Worm (Caenorhabditis elegans) whole organism, L1 larva: Measurements from ENCODE around the gene dnj-7.

Experiments used
- C16A3.4 ChIP-seq: fragments of 150-350 bp; optimal IDR thresholded peaks from 2 replicates; lab custom pipeline; 2014; ENCODE audit warnings: missing biosample characterization, missing genetic modification characterization
- C34B4.2 ChIP-seq: sonication (generic microtip); optimal IDR thresholded peaks from 2 replicates; lab custom pipeline; 2017; ENCODE audit warnings: mild to moderate bottlenecking, missing genetic modification characterization, missing compliant biosample characterization
- F16B12.6 ChIP-seq: fragments of 150-350 bp; optimal IDR thresholded peaks from 2 replicates; lab custom pipeline; 2014; ENCODE audit warnings: missing biosample characterization, missing genetic modification characterization
- alr-1 ChIP-seq: fragments of 200-800 bp; sonication (Bioruptor generic); optimal IDR thresholded peaks from 2 replicates; lab custom pipeline; 2018; ENCODE audit warnings: borderline replicate concordance, mild to moderate bottlenecking, missing genetic modification characterization, missing compliant biosample characterization
- aly-2 ChIP-seq: fragments of 150-350 bp; optimal IDR thresholded peaks from 2 replicates; lab custom pipeline; 2014; ENCODE audit warnings: missing biosample characterization, missing genetic modification characterization
- blmp-1 ChIP-seq: fragments of 150-350 bp; optimal IDR thresholded peaks from 2 replicates; lab custom pipeline; 2014; ENCODE audit warnings: missing biosample characterization, missing genetic modification characterization
- dpl-1 ChIP-seq, 3 experiments: fragments of 150-350 bp in 2 of 3; sonication (generic microtip) in 1 of 3; optimal IDR thresholded peaks; 2 replicates each; lab custom pipeline; 2014 to 2017; ENCODE audit warnings: missing biosample characterization in 3 of 3, missing genetic modification characterization in 3 of 3, missing genetic modification reagents in 3 of 3
- dsc-1 ChIP-seq: sonication (generic microtip); optimal IDR thresholded peaks from 2 replicates; lab custom pipeline; 2016; ENCODE audit warnings: mild to moderate bottlenecking, missing genetic modification characterization, missing compliant biosample characterization
- efl-1 ChIP-seq, 4 experiments: fragments of 150-350 bp; optimal IDR thresholded peaks in 3 of 4; peaks in 1 of 4; 1 replicate in 1 of 4; 2 replicates in 3 of 4; lab custom pipeline; 2014; ENCODE audit warnings: missing biosample characterization in 2 of 4, missing genetic modification characterization in 2 of 4, missing genetic modification reagents in 2 of 4
- elt-2 ChIP-seq: sonication (generic microtip); optimal IDR thresholded peaks from 2 replicates; lab custom pipeline; 2016; ENCODE audit warnings: missing genetic modification characterization, mild to moderate bottlenecking, inconsistent platforms, missing compliant biosample characterization, missing genetic modification reagents
- elt-3 ChIP-seq, 6 experiments: fragments of 150-350 bp in 1 of 6; sonication (generic microtip); optimal IDR thresholded peaks; 2 replicates each; lab custom pipeline; 2017 to 2018; ENCODE audit warnings: missing biosample characterization in 6 of 6, missing genetic modification characterization in 6 of 6, inconsistent platforms in 1 of 6
- fkh-8 ChIP-seq: sonication (generic microtip); optimal IDR thresholded peaks from 2 replicates; lab custom pipeline; 2016; ENCODE audit warnings: mild to moderate bottlenecking, missing genetic modification characterization, missing compliant biosample characterization
- fos-1 ChIP-seq: fragments of 150-350 bp; optimal IDR thresholded peaks from 2 replicates; lab custom pipeline; 2014; ENCODE audit warnings: missing biosample characterization, missing genetic modification characterization
- grh-1 ChIP-seq: fragments of 200-800 bp; sonication (Bioruptor generic); IDR thresholded peaks from 2 replicates; pipeline ENCODE4 v1.3.6; 2022; ENCODE audit warnings: missing genetic modification reagents, missing genetic modification characterization, missing compliant biosample characterization
- irx-1 ChIP-seq: sonication (generic microtip); optimal IDR thresholded peaks from 2 replicates; lab custom pipeline; 2016; ENCODE audit warnings: missing genetic modification characterization, missing compliant biosample characterization
- jun-1 ChIP-seq: fragments of 150-350 bp; optimal IDR thresholded peaks from 2 replicates; lab custom pipeline; 2014; ENCODE audit warnings: missing biosample characterization, missing genetic modification reagents, missing genetic modification characterization
- lin-13 ChIP-seq: fragments of 150-350 bp; optimal IDR thresholded peaks from 2 replicates; lab custom pipeline; 2014; ENCODE audit warnings: missing biosample characterization, missing genetic modification reagents, missing genetic modification characterization
- lin-14 ChIP-seq: fragments of 200-800 bp; sonication (Bioruptor generic); optimal IDR thresholded peaks from 2 replicates; lab custom pipeline; 2018; ENCODE audit warnings: mild to moderate bottlenecking, missing genetic modification characterization, moderate library complexity, missing compliant biosample characterization
- lin-15B ChIP-seq: fragments of 150-350 bp; sonication (generic microtip); optimal IDR thresholded peaks from 3 replicates; lab custom pipeline; 2014; ENCODE audit warnings: missing biosample characterization, missing genetic modification characterization
- lin-39 ChIP-seq: fragments of 150-350 bp; optimal IDR thresholded peaks from 2 replicates; lab custom pipeline; 2014; ENCODE audit warnings: missing biosample characterization, missing genetic modification reagents, missing genetic modification characterization
- lsy-2 ChIP-seq, 2 experiments: fragments of 150-350 bp; optimal IDR thresholded peaks; 2 replicates each; lab custom pipeline; 2014; ENCODE audit warnings: missing biosample characterization in 2 of 2, missing genetic modification characterization in 2 of 2
- mep-1 ChIP-seq: fragments of 150-350 bp; optimal IDR thresholded peaks from 2 replicates; lab custom pipeline; 2014; ENCODE audit warnings: missing biosample characterization, missing genetic modification characterization
- nhr-20 ChIP-seq: sonication (generic microtip); optimal IDR thresholded peaks from 2 replicates; lab custom pipeline; 2016; ENCODE audit warnings: mild to moderate bottlenecking, missing genetic modification characterization, missing compliant biosample characterization
- nhr-47 ChIP-seq: sonication (generic microtip); optimal IDR thresholded peaks from 2 replicates; lab custom pipeline; 2016; ENCODE audit warnings: mild to moderate bottlenecking, missing genetic modification characterization, moderate library complexity, missing compliant biosample characterization
- nhr-71 ChIP-seq: sonication (generic microtip); optimal IDR thresholded peaks from 2 replicates; lab custom pipeline; 2016; ENCODE audit warnings: mild to moderate bottlenecking, missing genetic modification characterization, moderate library complexity, missing compliant biosample characterization
- nhr-85 ChIP-seq: sonication (generic microtip); peaks from one replicate; lab custom pipeline; 2016; ENCODE audit warnings: missing genetic modification characterization, inconsistent platforms, missing compliant biosample characterization
- nhr-90 ChIP-seq: sonication (generic microtip); optimal IDR thresholded peaks from 2 replicates; lab custom pipeline; 2016; ENCODE audit warnings: mild to moderate bottlenecking, missing genetic modification characterization, missing compliant biosample characterization; ENCODE audit not compliant: poor library complexity
- skn-1 ChIP-seq: fragments of 150-350 bp; optimal IDR thresholded peaks from 2 replicates; lab custom pipeline; 2014; ENCODE audit warnings: missing biosample characterization, missing genetic modification characterization
- snu-23 ChIP-seq: sonication (generic microtip); optimal IDR thresholded peaks from 2 replicates; lab custom pipeline; 2016; ENCODE audit warnings: missing genetic modification characterization, missing compliant biosample characterization
- sox-4 ChIP-seq: sonication (generic microtip); optimal IDR thresholded peaks from 2 replicates; lab custom pipeline; 2016; ENCODE audit warnings: missing genetic modification characterization, missing compliant biosample characterization
- sup-37 ChIP-seq: fragments of 200-800 bp; sonication (Bioruptor generic); optimal IDR thresholded peaks from 2 replicates; lab custom pipeline; 2018; ENCODE audit warnings: mild to moderate bottlenecking, missing genetic modification characterization, missing compliant biosample characterization
- swsn-7 ChIP-seq: sonication (generic microtip); optimal IDR thresholded peaks from 2 replicates; lab custom pipeline; 2016; ENCODE audit warnings: missing genetic modification characterization, missing compliant biosample characterization
- tbx-2 ChIP-seq: sonication (generic microtip); optimal IDR thresholded peaks from 2 replicates; lab custom pipeline; 2016; ENCODE audit warnings: missing genetic modification characterization, missing compliant biosample characterization
- unc-62 ChIP-seq: fragments of 150-350 bp; optimal IDR thresholded peaks from 2 replicates; lab custom pipeline; 2014; ENCODE audit warnings: missing biosample characterization, missing genetic modification reagents, missing genetic modification characterization
- xbp-1 ChIP-seq: sonication (generic microtip); optimal IDR thresholded peaks from 2 replicates; lab custom pipeline; 2016; ENCODE audit warnings: missing genetic modification characterization, missing compliant biosample characterization

Gene dnj-7

DNA sequence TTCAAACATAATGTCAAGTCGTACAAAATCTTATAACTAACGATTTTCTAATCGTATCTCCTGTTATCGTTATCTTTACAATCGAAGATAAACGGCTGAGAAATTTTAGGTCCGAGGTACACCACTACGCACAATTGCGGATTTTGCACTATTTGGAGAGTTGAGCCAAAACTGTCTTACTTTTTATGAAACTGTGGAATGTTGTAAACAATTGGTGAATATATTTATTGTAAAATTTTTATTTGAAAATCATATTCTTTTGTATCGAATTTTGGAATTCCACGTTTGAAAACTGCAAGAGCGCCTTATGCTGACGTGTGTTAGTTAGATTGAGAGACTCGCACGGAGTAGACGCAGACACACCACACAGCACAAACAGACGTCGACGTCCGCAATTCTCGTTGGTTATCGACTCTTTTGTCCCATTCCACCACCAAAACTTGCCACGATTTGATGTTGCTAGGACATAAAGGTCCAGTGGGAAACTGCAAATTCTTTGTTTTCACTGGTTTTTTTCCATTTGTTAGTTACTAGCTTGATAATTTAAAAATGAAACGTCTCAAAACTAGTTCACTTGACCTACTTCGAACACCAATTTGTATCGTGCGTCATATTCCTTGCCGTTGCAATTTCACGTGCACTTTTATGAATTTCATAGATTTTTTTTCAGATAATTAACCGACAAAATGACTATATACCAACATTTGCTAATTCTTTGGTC, at the start of gene dnj-7:
Gene dnj-7 (plus strand): TSS at position 671 of the 721 bp plus-strand sequence.
- TF ChIP-seq elt-2 (tag; lab: Kevin White, UChicago) (peak; percentile 5), unc-62 (GFP tag; lab: Kevin White, UChicago) (no peak), C16A3.4 (tag; lab: Kevin White, UChicago) (peak; percentile 37), jun-1 (tag; lab: Kevin White, UChicago) (no peak), lin-14 (GFP tag; lab: Kevin White, UChicago) (peak; percentile 81), F16B12.6 (tag; lab: Kevin White, UChicago) (peak; percentile 79), nhr-85 (tag; lab: Kevin White, UChicago) (peak; percentile 75), tbx-2 (peak; percentile 67), swsn-7 (tag; lab: Kevin White, UChicago) (peak; percentile 59), blmp-1 (tag; lab: Kevin White, UChicago) (peak; percentile 39), fkh-8 (peak; percentile 2), alr-1 (tag; lab: Kevin White, UChicago) (no peak), nhr-20 (tag; lab: Kevin White, UChicago) (peak; percentile 66), aly-2 (tag; lab: Kevin White, UChicago) (no peak), elt-3 (tag; optimal IDR thresholded peaks at IDR 0.05; lab: Kevin White, UChicago) (peak in 2 of 6 experiments; percentile 54 to 79), lin-13 (GFP tag; lab: Kevin White, UChicago) (no peak), grh-1 (0 out of 2 replicates have a peak, but pooled peaks have one; percentile 22), efl-1 (optimal IDR thresholded peaks at IDR 0.05; lab: Kevin White, UChicago) (no peak), efl-1 (GFP tag; optimal IDR thresholded peaks at IDR 0.05 in 1 of 2; lab: Kevin White, UChicago) (peak; percentile 10 to 90), dpl-1 (GFP tag; optimal IDR thresholded peaks at IDR 0.05; lab: Kevin White, UChicago) (peak in 1 of 3 experiments; percentile 23), irx-1 (tag; lab: Kevin White, UChicago) (peak; percentile 10), nhr-71 (tag; lab: Kevin White, UChicago) (peak; percentile 79), nhr-90 (peak; percentile 33), snu-23 (GFP tag; lab: Kevin White, UChicago) (peak; percentile 69), xbp-1 (tag; lab: Kevin White, UChicago) (peak; percentile 100), skn-1 (no peak), dsc-1 (peak; percentile 13), sox-4 (peak; percentile 8), sup-37 (GFP tag; lab: Kevin White, UChicago) (no peak), mep-1 (tag; lab: Kevin White, UChicago) (peak; percentile 69), fos-1 (tag; lab: Kevin White, UChicago) (no peak), lin-15B (tag; lab: Kevin White, UChicago) (peak; percentile 18), lin-39 (tag; lab: Kevin White, UChicago) (peak; percentile 21), lsy-2 (tag; optimal IDR thresholded peaks at IDR 0.05; lab: Kevin White, UChicago) (peak in 1 of 2 experiments; percentile 42)

DNA sequence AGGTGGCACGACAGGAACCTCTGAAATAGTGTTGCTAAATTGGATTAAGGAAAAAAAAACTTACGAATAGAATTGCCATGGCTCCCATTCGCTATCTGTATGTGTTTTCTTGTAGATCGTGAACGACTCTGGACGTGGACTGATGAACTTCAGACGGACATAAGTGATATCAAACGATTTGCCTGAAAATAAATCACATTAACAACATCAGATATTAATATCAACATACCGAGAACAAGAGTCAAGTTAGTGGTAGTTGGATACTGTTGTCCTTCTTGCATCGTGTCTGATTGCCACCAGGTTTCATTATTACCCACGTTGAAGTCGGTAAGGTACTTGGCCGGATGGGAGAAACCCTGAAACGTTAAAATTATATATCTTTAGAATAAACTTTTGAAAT, 44.7 kb upstream of the dnj-7 start:
- TF ChIP-seq efl-1 (optimal IDR thresholded peaks at IDR 0.05; lab: Kevin White, UChicago): no peak
- TF ChIP-seq efl-1 (GFP tag; optimal IDR thresholded peaks at IDR 0.05 in 1 of 2; lab: Kevin White, UChicago): peak in 1 of 2 experiments; percentile 70
- no peak for TF ChIP-seq C34B4.2 (tag; lab: Kevin White, UChicago)
- no peak for TF ChIP-seq nhr-20 (tag; lab: Kevin White, UChicago)
- no peak for TF ChIP-seq nhr-47 (tag; lab: Kevin White, UChicago)

DNA sequence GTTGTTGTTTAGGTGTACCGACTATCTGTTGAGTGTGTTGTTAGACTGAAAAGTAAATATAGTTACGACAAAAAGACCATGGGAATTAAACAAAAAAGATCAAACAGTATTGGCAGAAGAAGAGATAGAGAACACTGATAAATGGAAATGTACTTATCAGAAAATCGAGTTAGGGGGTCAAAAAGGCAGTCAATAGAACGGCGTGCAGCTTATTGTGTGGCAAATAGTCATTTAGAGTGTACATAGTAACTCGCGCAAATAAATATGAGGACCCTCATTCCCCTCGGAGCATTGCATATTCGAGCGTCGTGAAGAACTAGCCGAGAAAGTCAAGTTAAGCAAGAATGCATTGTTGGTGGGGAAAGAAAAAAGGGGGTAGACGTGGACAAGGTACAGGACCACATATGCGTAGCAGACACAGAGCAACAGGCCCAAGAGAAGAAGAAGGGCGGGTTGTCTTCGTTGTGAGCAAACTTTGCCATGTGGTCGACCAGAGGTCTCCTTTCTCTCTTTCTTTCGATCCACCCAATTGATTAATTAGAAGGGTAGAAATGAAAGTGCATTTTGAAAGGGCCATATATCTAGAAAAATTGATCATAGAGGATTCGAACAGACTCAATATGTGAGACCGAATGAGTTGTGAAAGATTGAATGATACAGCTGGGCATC, 43.0 kb upstream of the dnj-7 start, which contains the start of gene lam-2:
Gene lam-2 (minus strand): TSS at position 51 of the 669 bp plus-strand sequence.
- peak; percentile 4 for TF ChIP-seq dsc-1
- TF ChIP-seq dpl-1 (GFP tag; optimal IDR thresholded peaks at IDR 0.05; lab: Kevin White, UChicago): no peak
